Fruit fly (Drosophila melanogaster) whole organism, embryonic: ENCODE measurements around the gene CycC.
A peak's percentile ranks its signal among the peaks of the same experiment; 100 is the strongest.

ENCODE experiments used
- Atf6 ChIP-seq: fragments of 200-800 bp; sonication (Bioruptor generic); IDR thresholded peaks from 2 replicates; pipeline ENCODE4 v1.3.6; 2022; ENCODE audit warnings: missing biosample characterization, missing genetic modification characterization
- Bdp1 ChIP-seq: fragments of 200-800 bp; sonication (Bioruptor generic); optimal IDR thresholded peaks from 3 replicates; lab custom pipeline; 2016; ENCODE audit warnings: missing biosample characterization, missing genetic modification characterization
- CG10147 ChIP-seq: fragments of 200-800 bp; sonication (Bioruptor generic); optimal IDR thresholded peaks from 2 replicates; lab custom pipeline; 2019; ENCODE audit warnings: missing biosample characterization, mild to moderate bottlenecking, missing genetic modification characterization, moderate library complexity
- CG10543 ChIP-seq: fragments of 200-800 bp; sonication (Bioruptor generic); optimal IDR thresholded peaks from 3 replicates; lab custom pipeline; 2017; ENCODE audit warnings: missing biosample characterization, mild to moderate bottlenecking, missing genetic modification characterization, moderate library complexity
- CG11723 ChIP-seq: fragments of 200-800 bp; sonication (Bioruptor generic); optimal IDR thresholded peaks from 2 replicates; lab custom pipeline; 2017; ENCODE audit warnings: missing biosample characterization, mild to moderate bottlenecking, missing genetic modification characterization
- CG12391 ChIP-seq: fragments of 200-800 bp; sonication (Bioruptor generic); optimal IDR thresholded peaks from 3 replicates; lab custom pipeline; 2018; ENCODE audit warnings: missing biosample characterization, mild to moderate bottlenecking, missing genetic modification characterization, moderate library complexity
- CG13287 ChIP-seq: fragments of 200-800 bp; sonication (Bioruptor generic); IDR thresholded peaks from 2 replicates; pipeline ENCODE4 v1.3.6; 2022; ENCODE audit warnings: missing biosample characterization, missing genetic modification characterization; ENCODE audit not compliant: partially characterized antibody
- CG13624 ChIP-seq: fragments of 200-800 bp; sonication (Bioruptor generic); optimal IDR thresholded peaks from 2 replicates; lab custom pipeline; 2016; ENCODE audit warnings: missing biosample characterization, missing genetic modification characterization
- CG13894 ChIP-seq: fragments of 200-800 bp; sonication (Bioruptor generic); optimal IDR thresholded peaks from 3 replicates; lab custom pipeline; 2018; ENCODE audit warnings: missing biosample characterization, mild to moderate bottlenecking, missing genetic modification characterization, moderate library complexity
- CG15269 ChIP-seq: fragments of 200-800 bp; sonication (Bioruptor generic); optimal IDR thresholded peaks from 2 replicates; lab custom pipeline; 2018; ENCODE audit warnings: missing biosample characterization, mild to moderate bottlenecking, missing genetic modification characterization, moderate library complexity
- CG18599 ChIP-seq: fragments of 200-800 bp; sonication (Bioruptor generic); optimal IDR thresholded peaks from 3 replicates; lab custom pipeline; 2017; ENCODE audit warnings: missing biosample characterization, missing genetic modification characterization, mild to moderate bottlenecking, moderate library complexity, missing genetic modification reagents
- CG30431 ChIP-seq: fragments of 200-800 bp; sonication (Bioruptor generic); optimal IDR thresholded peaks from 2 replicates; lab custom pipeline; 2017; ENCODE audit warnings: missing biosample characterization, missing genetic modification characterization
- CG31441 ChIP-seq: fragments of 200-800 bp; sonication (Bioruptor generic); IDR thresholded peaks from 2 replicates; pipeline ENCODE4 v1.3.6; 2022; ENCODE audit warnings: missing biosample characterization, missing genetic modification characterization
- CG32767 ChIP-seq: fragments of 200-800 bp; sonication (Bioruptor generic); IDR thresholded peaks from 2 replicates; pipeline ENCODE4 v1.3.6; 2022; ENCODE audit warnings: missing biosample characterization, missing genetic modification characterization
- CG4424 ChIP-seq: fragments of 200-800 bp; sonication (Bioruptor generic); optimal IDR thresholded peaks from 3 replicates; lab custom pipeline; 2016; ENCODE audit warnings: missing biosample characterization, missing genetic modification characterization
- CG5180 ChIP-seq: fragments of 200-800 bp; sonication (Bioruptor generic); optimal IDR thresholded peaks from 3 replicates; lab custom pipeline; 2017; ENCODE audit warnings: missing biosample characterization, missing genetic modification characterization, mild to moderate bottlenecking, moderate library complexity, missing genetic modification reagents
- CG6689 ChIP-seq: fragments of 200-800 bp; sonication (Bioruptor generic); IDR thresholded peaks from 2 replicates; pipeline ENCODE4 v1.3.6; 2022; ENCODE audit warnings: missing biosample characterization, missing genetic modification characterization
- CG8359 ChIP-seq: fragments of 200-800 bp; sonication (Bioruptor generic); optimal IDR thresholded peaks from 2 replicates; lab custom pipeline; 2017; ENCODE audit warnings: missing biosample characterization, mild to moderate bottlenecking, missing genetic modification characterization, borderline replicate concordance
- CG9817 ChIP-seq: fragments of 200-800 bp; sonication (Bioruptor generic); optimal IDR thresholded peaks from 2 replicates; lab custom pipeline; 2018; ENCODE audit warnings: missing biosample characterization, mild to moderate bottlenecking, missing genetic modification characterization, moderate library complexity
- CTCF ChIP-seq: fragments of 200-800 bp; sonication (Bioruptor generic); optimal IDR thresholded peaks from 2 replicates; lab custom pipeline; 2017; ENCODE audit warnings: missing biosample characterization, mild to moderate bottlenecking, missing genetic modification characterization, moderate library complexity
- Deaf1 ChIP-seq: fragments of 200-800 bp; optimal IDR thresholded peaks from 3 replicates; lab custom pipeline; 2019; ENCODE audit warnings: missing biosample characterization, mild to moderate bottlenecking, missing genetic modification characterization, moderate library complexity
- Drgx ChIP-seq: fragments of 200-800 bp; sonication (Bioruptor generic); IDR thresholded peaks from 2 replicates; pipeline ENCODE4 v1.3.6; 2022; ENCODE audit warnings: missing biosample characterization, missing genetic modification characterization
- ERR ChIP-seq: fragments of 200-800 bp; sonication (Bioruptor generic); optimal IDR thresholded peaks from 2 replicates; lab custom pipeline; 2016; ENCODE audit warnings: missing biosample characterization, missing genetic modification characterization
- Eip74EF ChIP-seq, 2 experiments: fragments of 200-800 bp in 1 of 2; fragments of >200 bp in 1 of 2; sonication (Bioruptor generic) in 1 of 2; optimal IDR thresholded peaks; 2 replicates each; lab custom pipeline; 2017 to 2019; ENCODE audit warnings: missing biosample characterization in 2 of 2, missing genetic modification characterization in 2 of 2, mild to moderate bottlenecking in 1 of 2, moderate library complexity in 1 of 2
- Ets65A ChIP-seq: fragments of 200-800 bp; sonication (Bioruptor generic); peaks from one replicate; lab custom pipeline; 2016; ENCODE audit warnings: missing biosample characterization, missing genetic modification characterization
- HLH3B ChIP-seq: fragments of 200-800 bp; sonication (Bioruptor generic); IDR thresholded peaks from 2 replicates; pipeline ENCODE4 v1.3.6; 2022; ENCODE audit warnings: missing biosample characterization, missing genetic modification characterization
- NC2β ChIP-seq: fragments of 200-800 bp; sonication (Bioruptor generic); optimal IDR thresholded peaks from 2 replicates; lab custom pipeline; 2016; ENCODE audit warnings: missing biosample characterization, missing genetic modification characterization
- Optix ChIP-seq: fragments of 200-800 bp; sonication (Bioruptor generic); IDR thresholded peaks from 3 replicates; pipeline ENCODE4 v1.3.6; 2022; ENCODE audit warnings: missing biosample characterization, missing genetic modification characterization
- Rfx ChIP-seq: fragments of 200-800 bp; sonication (Bioruptor generic); IDR thresholded peaks from 2 replicates; pipeline ENCODE4 v1.3.6; 2022; ENCODE audit warnings: missing biosample characterization, missing genetic modification characterization
- Side ChIP-seq: fragments of 200-800 bp; sonication (Bioruptor generic); optimal IDR thresholded peaks from 2 replicates; lab custom pipeline; 2016; ENCODE audit warnings: missing biosample characterization, missing genetic modification characterization
- abd-A ChIP-seq: fragments of 200-800 bp; sonication (Bioruptor generic); optimal IDR thresholded peaks from 3 replicates; lab custom pipeline; 2019; ENCODE audit warnings: missing biosample characterization, mild to moderate bottlenecking, missing genetic modification characterization, moderate library complexity
- ase ChIP-seq: fragments of 200-800 bp; sonication (Bioruptor generic); IDR thresholded peaks from 3 replicates; pipeline ENCODE4 v1.3.6; 2022; ENCODE audit warnings: missing biosample characterization, missing genetic modification characterization
- bigmax ChIP-seq: fragments of 200-800 bp; sonication (Bioruptor generic); optimal IDR thresholded peaks from 2 replicates; lab custom pipeline; 2018; ENCODE audit warnings: missing biosample characterization, mild to moderate bottlenecking, missing genetic modification characterization
- cg ChIP-seq: fragments of 200-800 bp; sonication (Bioruptor generic); optimal IDR thresholded peaks from 3 replicates; lab custom pipeline; 2019; ENCODE audit warnings: missing biosample characterization, mild to moderate bottlenecking, missing genetic modification characterization, moderate library complexity
- esg ChIP-seq: fragments of 200-800 bp; sonication (Bioruptor generic); conservative IDR thresholded peaks from 2 replicates; pipeline ENCODE4 v1.3.6; 2022; ENCODE audit warnings: missing biosample characterization, missing genetic modification characterization
- gsb ChIP-seq: fragments of 200-800 bp; sonication (Bioruptor generic); IDR thresholded peaks from 2 replicates; pipeline ENCODE4 v1.3.6; 2022; ENCODE audit warnings: missing biosample characterization, missing genetic modification characterization
- insv ChIP-seq, 2 experiments: fragments of 200-800 bp; sonication (Bioruptor generic); optimal IDR thresholded peaks; 3 replicates each; lab custom pipeline; 2016 to 2018; ENCODE audit warnings: missing biosample characterization in 2 of 2, missing genetic modification characterization in 2 of 2
- pb ChIP-seq: fragments of 200-800 bp; sonication (Bioruptor generic); optimal IDR thresholded peaks from 3 replicates; lab custom pipeline; 2016; ENCODE audit warnings: missing biosample characterization, missing genetic modification characterization
- phol ChIP-seq: fragments of 200-800 bp; sonication (Bioruptor generic); optimal IDR thresholded peaks from 3 replicates; lab custom pipeline; 2018; ENCODE audit warnings: missing biosample characterization, mild to moderate bottlenecking, missing genetic modification characterization, moderate library complexity
- pita ChIP-seq: fragments of 200-800 bp; sonication (Bioruptor generic); optimal IDR thresholded peaks from 2 replicates; lab custom pipeline; 2017; ENCODE audit warnings: missing biosample characterization, mild to moderate bottlenecking, missing genetic modification characterization
- run ChIP-seq: fragments of 200-800 bp; sonication (Bioruptor generic); optimal IDR thresholded peaks from 3 replicates; lab custom pipeline; 2018; ENCODE audit warnings: missing biosample characterization, mild to moderate bottlenecking, missing genetic modification characterization
- scrt ChIP-seq: fragments of 200-800 bp; sonication (Bioruptor generic); optimal IDR thresholded peaks from 2 replicates; lab custom pipeline; 2018; ENCODE audit warnings: missing biosample characterization, mild to moderate bottlenecking, missing genetic modification characterization, moderate library complexity
- sens ChIP-seq: fragments of 200-800 bp; sonication (Bioruptor generic); peaks from one replicate; lab custom pipeline; 2016; ENCODE audit warnings: missing biosample characterization, missing genetic modification characterization
- sisA ChIP-seq: fragments of 200-800 bp; sonication (Bioruptor generic); IDR thresholded peaks from 2 replicates; pipeline ENCODE4 v1.3.6; 2022; ENCODE audit warnings: missing biosample characterization, missing genetic modification characterization
- slp2 ChIP-seq: fragments of 200-800 bp; sonication (Bioruptor generic); optimal IDR thresholded peaks from 2 replicates; lab custom pipeline; 2016; ENCODE audit warnings: missing biosample characterization, missing genetic modification characterization

CycC gene

DNA sequence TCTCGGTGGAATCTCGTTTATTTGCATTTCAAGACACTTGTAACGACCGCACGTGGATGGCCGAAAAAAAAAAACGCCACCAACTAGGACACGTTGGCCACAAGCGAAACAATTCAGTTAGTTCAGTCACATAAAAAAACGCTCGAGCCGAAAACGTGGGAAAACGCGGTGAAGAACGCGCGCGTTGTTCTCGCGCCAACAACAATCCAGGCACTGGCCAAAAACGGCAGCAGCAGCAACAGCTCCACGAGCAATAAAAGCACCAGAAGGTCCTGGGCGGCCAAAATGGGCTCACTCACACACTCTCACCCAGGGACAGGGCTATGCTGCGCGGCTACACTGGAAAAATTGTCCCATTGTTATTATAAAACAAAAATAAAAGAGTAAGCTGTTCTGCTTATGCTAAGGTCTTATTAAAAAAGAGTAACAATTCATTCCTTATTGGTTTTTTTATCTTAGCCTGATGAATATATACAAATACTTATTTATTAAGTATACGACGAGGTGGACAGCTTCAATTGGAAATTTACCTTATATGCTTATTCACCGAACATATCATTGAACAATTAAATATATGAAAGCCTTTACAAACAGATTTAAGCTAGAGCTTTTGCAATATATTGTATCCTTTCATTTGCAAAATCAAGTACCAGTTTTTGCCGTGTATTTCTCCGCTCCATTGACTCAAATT is 14.6 kb downstream of the CycC start, which contains the start of gene btsz (continued):
- no peak for TF ChIP-seq Eip74EF (GFP tag; optimal IDR thresholded peaks at IDR 0.05; lab: Kevin White, UChicago)
- no peak for TF ChIP-seq pb
- no peak for TF ChIP-seq Bdp1 (GFP tag; lab: Kevin White, UChicago)
- peak; percentile 72 for TF ChIP-seq CG10147 (GFP tag; lab: Kevin White, UChicago)

dm6 chr3R:14873345-14873744 is 16.7 kb downstream of the CycC start:
- peak; percentile 9 for TF ChIP-seq CG18599 (GFP tag; lab: Kevin White, UChicago)
- TF ChIP-seq HLH3B: no peak
- peak; percentile 96 for TF ChIP-seq Deaf1 (tag; lab: Kevin White, UChicago)
- peak; percentile 52 for TF ChIP-seq CG5180 (GFP tag; lab: Kevin White, UChicago)
- peak; percentile 100 for TF ChIP-seq scrt (GFP tag; lab: Kevin White, UChicago)
- peak; percentile 59 for TF ChIP-seq CG4424 (GFP tag; lab: Kevin White, UChicago)
- peak; percentile 96 for TF ChIP-seq abd-A
- TF ChIP-seq phol (tag; lab: Kevin White, UChicago): no peak
- no peak for TF ChIP-seq CG9817 (tag; lab: Kevin White, UChicago)
- peak; percentile 6 for TF ChIP-seq cg (GFP tag; lab: Kevin White, UChicago)
- TF ChIP-seq CG13894 (tag; lab: Kevin White, UChicago): peak; percentile 29
- 0 out of 2 replicates have a peak, but pooled peaks have one; percentile 4 for TF ChIP-seq Rfx (GFP tag; lab: Robert Waterston, UW)
- TF ChIP-seq CG10543 (GFP tag; lab: Kevin White, UChicago): peak; percentile 28

DNA sequence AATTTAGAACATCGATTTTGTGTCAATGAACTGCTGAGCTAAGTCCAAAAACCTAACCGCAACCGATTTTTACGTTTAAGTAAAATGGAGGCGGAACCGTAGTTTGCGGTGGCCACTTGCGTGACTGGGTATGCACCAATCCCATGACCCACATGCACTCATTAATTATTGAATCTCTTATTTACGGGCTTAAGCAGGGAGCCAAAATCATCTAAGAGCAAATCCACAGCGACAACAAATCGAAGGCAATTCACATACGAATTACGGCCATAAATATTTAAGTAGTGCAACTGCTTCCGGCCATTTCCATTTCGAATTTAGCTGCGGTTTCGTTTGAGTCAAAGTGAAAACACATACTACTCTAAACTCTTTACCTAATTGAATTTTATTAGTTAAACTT is 25.2 kb downstream of the CycC start:
- peak; percentile 91 for TF ChIP-seq Ets65A (GFP tag; lab: Kevin White, UChicago)
- TF ChIP-seq CG15269 (tag; lab: Kevin White, UChicago): no peak
- TF ChIP-seq sens (GFP tag; lab: Kevin White, UChicago): peak; percentile 28

DNA sequence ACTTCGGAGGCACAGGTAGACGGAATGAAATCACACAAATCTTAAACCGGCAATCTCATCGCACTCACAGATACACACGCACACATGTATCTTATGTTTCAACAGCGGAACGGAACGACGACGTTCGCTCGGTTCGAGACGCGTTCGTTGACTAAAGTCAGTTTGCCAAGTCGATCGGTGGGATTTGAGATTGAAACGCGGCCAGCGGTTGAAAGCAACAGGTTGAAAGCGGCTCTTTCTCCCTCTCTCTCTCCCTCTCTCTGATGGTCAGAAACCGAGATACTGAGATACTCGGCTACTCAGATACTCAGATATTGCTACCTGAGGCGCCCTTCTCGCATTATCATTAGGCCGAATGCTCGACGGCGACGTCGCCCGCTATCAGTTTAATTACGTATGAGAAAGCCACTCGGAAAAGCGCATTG is 36.2 kb downstream of the CycC start:
- TF ChIP-seq CG12391 (tag; lab: Kevin White, UChicago) (peak; percentile 33), Optix (GFP tag; lab: Robert Waterston, UW) (no peak), esg (no peak), CG11723 (GFP tag; lab: Kevin White, UChicago) (peak; percentile 53), gsb (GFP tag; lab: Robert Waterston, UW) (no peak), CG8359 (GFP tag; lab: Kevin White, UChicago) (no peak), Drgx (GFP tag; lab: Robert Waterston, UW) (peak; percentile 57), pita (GFP tag; lab: Kevin White, UChicago) (no peak), CG6689 (no peak), CG13287 (peak; percentile 32; the same call in 1 of the 2 replicates), ase (GFP tag; lab: Robert Waterston, UW) (no peak), bigmax (peak; percentile 5), sisA (GFP tag; lab: Robert Waterston, UW) (no peak), Eip74EF (GFP tag; optimal IDR thresholded peaks at IDR 0.05; lab: Kevin White, UChicago) (no peak), CG13624 (peak; percentile 51), run (no peak), CTCF (no peak), CG30431 (no peak), Rfx (GFP tag; lab: Robert Waterston, UW) (peak; percentile 70), slp2 (no peak), ERR (GFP tag; lab: Kevin White, UChicago) (peak; percentile 9), CG31441 (no peak; the same call in 1 of the 2 replicates), insv (GFP tag; optimal IDR thresholded peaks at IDR 0.05; lab: Kevin White, UChicago) (peak in 1 of 2 experiments; percentile 28), Atf6 (GFP tag; lab: Robert Waterston, UW) (peak; percentile 50; the same call in 1 of the 2 replicates), NC2β (no peak), Side (GFP tag; lab: Kevin White, UChicago) (peak; percentile 59), CG32767 (no peak; the same call in 1 of the 2 replicates)
